Worm (Caenorhabditis elegans): Measurements from ENCODE around the gene sos-1.
A peak's percentile ranks its signal among the peaks of the same experiment; 100 is the strongest.

sos-1 gene

ce11 chrV:4497161-4497560 is 51.9 kb downstream of the sos-1 start, which contains the start of gene unc-62:
TSS of gene unc-62 (plus strand) at chrV:4497461.
- TF ChIP-seq nhr-76 (tag; optimal IDR thresholded peaks at IDR 0.05), result no peak
- TF ChIP-seq elt-3 (tag; optimal IDR thresholded peaks at IDR 0.05), result no peak
- TF ChIP-seq mls-2 (tag; optimal IDR thresholded peaks at IDR 0.05), result no peak
- TF ChIP-seq ceh-83 (GFP tag; optimal IDR thresholded peaks at IDR 0.05), result no peak
- TF ChIP-seq unc-120 (tag; optimal IDR thresholded peaks at IDR 0.05; ENCODE audit: poor library complexity, severe bottlenecking), result no peak
- TF ChIP-seq elt-1 (tag; optimal IDR thresholded peaks at IDR 0.05; ENCODE audit: borderline replicate concordance, insufficient read depth), result no peak
- no peak for TF ChIP-seq tbx-8 (GFP tag; optimal IDR thresholded peaks at IDR 0.05)
- no peak for TF ChIP-seq unc-39 (tag; optimal IDR thresholded peaks at IDR 0.05)
- TF ChIP-seq blmp-1 (tag; optimal IDR thresholded peaks at IDR 0.05), result no peak
- TF ChIP-seq pha-4 (tag; optimal IDR thresholded peaks at IDR 0.05), result no peak
- TF ChIP-seq nhr-237 (tag; optimal IDR thresholded peaks at IDR 0.05), result no peak
- TF ChIP-seq lsy-2 (tag; optimal IDR thresholded peaks at IDR 0.05), result no peak
- no peak for TF ChIP-seq sptf-1 (tag; optimal IDR thresholded peaks at IDR 0.05)
- TF ChIP-seq nhr-28 (tag; optimal IDR thresholded peaks at IDR 0.05), result no peak
- TF ChIP-seq ces-1 (GFP tag; optimal IDR thresholded peaks at IDR 0.05), result no peak
- no peak for TF ChIP-seq M03D4.4 (tag; optimal IDR thresholded peaks at IDR 0.05)
- TF ChIP-seq lin-13 (tag; optimal IDR thresholded peaks at IDR 0.05), result no peak
- no peak for TF ChIP-seq nhr-2 (tag; optimal IDR thresholded peaks at IDR 0.05)

DNA sequence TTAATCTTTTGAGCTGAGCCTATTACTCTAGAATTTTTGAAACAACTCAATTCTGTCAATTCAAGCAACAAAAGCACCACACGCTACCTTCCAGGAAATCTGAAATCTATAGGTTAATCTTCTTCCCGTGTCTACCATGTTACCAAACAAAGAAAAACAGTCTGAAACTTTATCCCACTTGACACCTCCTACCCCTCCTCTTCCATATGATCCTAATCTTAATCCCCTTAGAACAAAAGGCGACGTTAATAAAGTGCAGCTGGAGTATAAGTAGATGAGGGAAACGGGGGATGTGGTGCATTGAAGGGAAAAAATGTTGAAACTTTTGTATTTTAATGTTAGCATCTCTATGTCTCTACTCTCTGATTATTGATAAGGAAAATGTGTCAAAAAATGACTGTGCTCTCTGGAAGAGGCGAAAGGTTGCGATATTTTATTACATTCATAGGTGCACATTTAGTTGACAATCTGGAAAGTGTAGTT is 52.9 kb downstream of the sos-1 start:
- TF ChIP-seq nhr-2 (tag; optimal IDR thresholded peaks at IDR 0.05) (peak; percentile 68), cnd-1 (tag; optimal IDR thresholded peaks at IDR 0.05) (no peak), ces-1 (GFP tag; optimal IDR thresholded peaks at IDR 0.05) (peak; percentile 19), hlh-1 (tag; optimal IDR thresholded peaks at IDR 0.05) (no peak), unc-62 (GFP tag; optimal IDR thresholded peaks at IDR 0.05) (peak; percentile 34)

DNA sequence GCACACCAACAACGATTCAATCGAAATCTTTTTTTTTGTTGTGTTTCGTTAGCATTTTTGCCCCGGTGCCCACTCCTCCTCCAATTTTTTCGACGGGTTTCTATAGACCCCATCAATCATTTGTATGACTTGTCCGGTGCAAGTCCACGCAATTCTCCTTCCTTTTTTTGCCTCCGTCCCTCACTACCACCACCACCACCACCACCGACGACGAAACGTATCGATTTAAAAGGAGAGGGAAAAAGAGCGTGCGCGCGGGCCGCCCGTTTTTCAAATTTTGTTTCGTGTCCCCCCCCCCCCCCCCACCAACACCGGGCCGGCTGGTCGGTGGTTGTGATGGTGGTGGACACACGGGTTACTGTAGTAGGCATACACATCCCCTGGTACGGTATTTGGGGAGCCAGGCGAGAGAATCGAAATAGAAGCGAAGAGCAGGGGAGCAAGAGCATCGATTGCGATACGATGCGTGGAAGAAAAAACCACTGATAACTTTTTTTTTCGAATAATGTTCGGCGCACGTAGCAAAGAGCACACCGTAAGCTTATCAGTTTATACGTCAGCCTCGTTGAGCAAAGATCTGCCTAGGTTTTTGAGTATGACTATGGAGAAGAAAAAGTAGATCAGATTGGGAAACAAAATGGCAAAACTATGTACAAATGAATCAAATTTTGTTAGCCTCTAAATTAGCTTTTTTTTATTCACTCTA is 53.8 kb downstream of the sos-1 start:
- TF ChIP-seq mep-1 (tag; optimal IDR thresholded peaks at IDR 0.05), result no peak
- no peak for TF ChIP-seq sem-2 (GFP tag; optimal IDR thresholded peaks at IDR 0.05)
- TF ChIP-seq unc-62 (GFP tag; optimal IDR thresholded peaks at IDR 0.05), result peak; percentile 89
- no peak for TF ChIP-seq nhr-237 (tag; optimal IDR thresholded peaks at IDR 0.05)
- no peak for TF ChIP-seq ztf-11 (tag; optimal IDR thresholded peaks at IDR 0.05)
- TF ChIP-seq ces-1 (GFP tag; optimal IDR thresholded peaks at IDR 0.05), result no peak
- no peak for TF ChIP-seq nhr-2 (tag; optimal IDR thresholded peaks at IDR 0.05)
- TF ChIP-seq ham-2 (GFP tag; optimal IDR thresholded peaks at IDR 0.05), result no peak
- TF ChIP-seq cnd-1 (tag; optimal IDR thresholded peaks at IDR 0.05), result peak; percentile 9
- no peak for TF ChIP-seq sptf-1 (tag; optimal IDR thresholded peaks at IDR 0.05)
- no peak for TF ChIP-seq unc-120 (tag; optimal IDR thresholded peaks at IDR 0.05; ENCODE audit: poor library complexity, severe bottlenecking)
- no peak for TF ChIP-seq ceh-83 (GFP tag; optimal IDR thresholded peaks at IDR 0.05)
- no peak for TF ChIP-seq flh-1 (GFP tag; optimal IDR thresholded peaks at IDR 0.05)
- no peak for TF ChIP-seq mab-5 (tag; optimal IDR thresholded peaks at IDR 0.05)
- no peak for TF ChIP-seq unc-39 (tag; optimal IDR thresholded peaks at IDR 0.05)
- TF ChIP-seq lsy-2 (tag; optimal IDR thresholded peaks at IDR 0.05), result no peak
- no peak for TF ChIP-seq mls-2 (tag; optimal IDR thresholded peaks at IDR 0.05)

DNA sequence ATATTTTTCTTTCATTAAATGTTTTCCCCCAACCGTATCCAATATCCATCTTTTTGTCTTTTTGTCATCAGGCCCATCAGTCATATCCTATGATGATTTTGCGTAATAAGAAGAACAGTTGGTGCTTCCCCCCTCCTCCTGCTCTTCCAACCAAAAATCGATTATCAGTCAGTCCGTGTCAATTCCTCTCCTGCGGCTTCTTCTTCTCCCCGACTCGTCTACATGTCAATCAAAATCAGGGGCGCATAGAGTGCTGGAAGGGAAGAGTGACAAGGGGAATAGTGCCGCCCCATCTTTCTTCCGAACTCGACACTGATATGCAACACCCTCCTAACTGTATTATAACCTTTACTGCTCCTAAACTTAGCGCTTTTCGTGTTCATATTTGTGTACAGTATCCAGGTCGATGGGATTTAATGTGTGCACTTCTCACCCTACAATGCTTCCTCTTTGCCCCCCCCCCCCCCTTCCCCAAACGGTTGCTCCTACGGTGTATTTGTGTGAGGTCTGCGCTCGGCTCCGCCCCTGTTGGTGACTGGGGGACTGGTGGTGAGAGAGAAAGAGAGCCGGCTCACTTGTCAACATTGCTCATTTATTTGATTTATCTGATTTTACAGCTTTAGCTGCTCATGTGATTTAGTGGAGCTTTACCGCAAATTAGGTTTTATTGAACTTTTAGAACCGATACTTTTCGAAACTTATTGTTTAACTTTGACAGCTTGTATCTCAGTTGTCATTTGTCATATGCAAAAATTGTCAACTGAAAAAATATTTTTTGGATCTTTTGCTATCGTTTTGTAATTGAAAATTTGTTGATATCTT is 57.6 kb downstream of the sos-1 start:
- TF ChIP-seq lin-32 (GFP tag; optimal IDR thresholded peaks at IDR 0.05) (no peak), tbx-8 (GFP tag; optimal IDR thresholded peaks at IDR 0.05) (no peak), sptf-1 (tag; optimal IDR thresholded peaks at IDR 0.05) (peak; percentile 56), snpc-4 (tag; optimal IDR thresholded peaks at IDR 0.05) (no peak), unc-120 (tag; optimal IDR thresholded peaks at IDR 0.05; ENCODE audit: poor library complexity, severe bottlenecking) (peak; percentile 64), hlh-1 (tag; optimal IDR thresholded peaks at IDR 0.05) (peak; percentile 84), unc-62 (GFP tag; optimal IDR thresholded peaks at IDR 0.05) (peak; percentile 100), mep-1 (tag; optimal IDR thresholded peaks at IDR 0.05) (no peak), cnd-1 (tag; optimal IDR thresholded peaks at IDR 0.05) (no peak), unc-39 (tag; optimal IDR thresholded peaks at IDR 0.05) (no peak), mls-2 (tag; optimal IDR thresholded peaks at IDR 0.05) (peak; percentile 34), lsy-2 (tag; optimal IDR thresholded peaks at IDR 0.05) (no peak), nhr-28 (tag; optimal IDR thresholded peaks at IDR 0.05) (no peak), mab-5 (tag; optimal IDR thresholded peaks at IDR 0.05) (peak; percentile 87), drap-1 (GFP tag; optimal IDR thresholded peaks at IDR 0.05) (peak; percentile 1), M03D4.4 (tag; optimal IDR thresholded peaks at IDR 0.05) (peak; percentile 22), ceh-43 (GFP tag; optimal IDR thresholded peaks at IDR 0.05) (no peak), elt-3 (tag; optimal IDR thresholded peaks at IDR 0.05) (no peak)
